Worm (Caenorhabditis elegans): ENCODE results near the gene Y64H9A.2.

ce11 chrX:5067796-5068195 is 24.0 kb downstream of the Y64H9A.2 start, which contains the start of gene clc-7:
- no peak for TF ChIP-seq ama-1 (optimal IDR thresholded peaks at IDR 0.05)
- TF ChIP-seq ceh-36 (tag; optimal IDR thresholded peaks at IDR 0.05): no peak
- TF ChIP-seq flt-1 (GFP tag; IDR thresholded peaks at IDR 0.05): no peak
- TF ChIP-seq F13C5.2 (tag; optimal IDR thresholded peaks at IDR 0.05): no peak
- no peak for TF ChIP-seq aly-1 (tag; optimal IDR thresholded peaks at IDR 0.05)
